Worm (Caenorhabditis elegans): ENCODE results near the gene kin-36.

The kin-36 gene

ce11 chrIV:4720522-4720921, 41.7 kb downstream of the kin-36 start (continued):
- TF ChIP-seq dpl-1 (GFP tag; optimal IDR thresholded peaks at IDR 0.05) (peak; percentile 10), ctbp-1 (GFP tag; IDR thresholded peaks at IDR 0.05) (peak; percentile 96), madf-9 (GFP tag; conservative IDR thresholded peaks at IDR 0.05) (peak; percentile 95), set-16 (GFP tag; IDR thresholded peaks at IDR 0.05) (peak; percentile 52; the same call in 1 of the 2 replicates), D1046.2 (GFP tag; IDR thresholded peaks at IDR 0.05) (peak; percentile 96), arid-1 (GFP tag; conservative IDR thresholded peaks at IDR 0.05) (peak; percentile 90)

- peak; percentile 72 for TF ChIP-seq lin-38 (GFP tag; IDR thresholded peaks at IDR 0.05)
These were observed 42.4 kb downstream of the kin-36 start for ce11 chrIV:4721247-4721646.

ce11 chrIV:4723687-4724086, 44.9 kb downstream of the kin-36 start:
- TF ChIP-seq unc-130 (GFP tag; optimal IDR thresholded peaks at IDR 0.05) (no peak), sdz-12 (GFP tag; optimal IDR thresholded peaks at IDR 0.05) (no peak), unc-62 (GFP tag; optimal IDR thresholded peaks at IDR 0.05 in 1 of 2) (peak in 1 of 2 experiments; percentile 61), unc-62 (tag; optimal IDR thresholded peaks at IDR 0.05) (no peak), mxl-2 (GFP tag; conservative IDR thresholded peaks at IDR 0.05) (no peak), nhr-25 (tag; optimal IDR thresholded peaks at IDR 0.05; ENCODE audit: borderline replicate concordance, insufficient read depth) (no peak), zip-2 (tag; optimal IDR thresholded peaks at IDR 0.05) (no peak), spr-3 (GFP tag; optimal IDR thresholded peaks at IDR 0.05) (no peak), nhr-102 (tag; optimal IDR thresholded peaks at IDR 0.05) (no peak), nhr-42 (GFP tag; IDR thresholded peaks at IDR 0.05) (no peak)

- TF ChIP-seq Y75B8A.6 (GFP tag; IDR thresholded peaks at IDR 0.05) = no peak
- TF ChIP-seq fos-1 (tag; optimal IDR thresholded peaks at IDR 0.05) = no peak
- no peak for TF ChIP-seq ceh-32 (tag; optimal IDR thresholded peaks at IDR 0.05; ENCODE audit: poor library complexity)
- TF ChIP-seq egl-27 (tag; optimal IDR thresholded peaks at IDR 0.05) = no peak
- TF ChIP-seq lin-38 (GFP tag; IDR thresholded peaks at IDR 0.05) = no peak
- no peak for TF ChIP-seq dmd-6 (GFP tag; IDR thresholded peaks at IDR 0.05)
These were observed 45.7 kb downstream of the kin-36 start, which contains the start of gene K08F11.1 for ce11 chrIV:4724562-4724961. TSS of gene K08F11.1 (plus strand) at chrIV:4724862.

- TF ChIP-seq lsy-2 (tag; optimal IDR thresholded peaks at IDR 0.05) (peak; percentile 96 to 97), T20F7.1 (GFP tag; optimal IDR thresholded peaks at IDR 0.05) (peak; percentile 91), dpl-1 (GFP tag; optimal IDR thresholded peaks at IDR 0.05) (peak; percentile 67), zfp-3 (GFP tag; conservative IDR thresholded peaks at IDR 0.05) (peak; percentile 100), zfp-2 (tag; optimal IDR thresholded peaks at IDR 0.05) (peak; percentile 82), mxl-2 (GFP tag; conservative IDR thresholded peaks at IDR 0.05) (peak; percentile 95), set-16 (GFP tag; IDR thresholded peaks at IDR 0.05) (peak; percentile 58), spr-3 (GFP tag; optimal IDR thresholded peaks at IDR 0.05) (peak; percentile 68), jun-1 (tag; optimal IDR thresholded peaks at IDR 0.05) (peak; percentile 1), php-3 (GFP tag; IDR thresholded peaks at IDR 0.05) (peak; percentile 100), mdt-29 (GFP tag; IDR thresholded peaks at IDR 0.05) (peak; percentile 99), dve-1 (tag; optimal IDR thresholded peaks at IDR 0.05; ENCODE audit: insufficient read depth) (peak; percentile 62), Y105C5A.15 (GFP tag; IDR thresholded peaks at IDR 0.05) (peak; percentile 93; the same call in 1 of the 2 replicates), Y48G9A.11 (GFP tag; IDR thresholded peaks at IDR 0.05) (peak; percentile 96), dmd-6 (GFP tag; IDR thresholded peaks at IDR 0.05) (peak; percentile 100), F10B5.3 (tag; optimal IDR thresholded peaks at IDR 0.05) (peak; percentile 81), lin-38 (GFP tag; IDR thresholded peaks at IDR 0.05) (peak; percentile 100), nhr-102 (tag; optimal IDR thresholded peaks at IDR 0.05) (peak; percentile 96), daf-16 (GFP tag; optimal IDR thresholded peaks at IDR 0.05) (peak; percentile 22 to 30), daf-16 (tag; optimal IDR thresholded peaks at IDR 0.05) (peak; percentile 16), ZK546.5 (tag; optimal IDR thresholded peaks at IDR 0.05) (peak in 1 of 2 experiments; percentile 38), ceh-20 (GFP tag; IDR thresholded peaks at IDR 0.05) (peak; percentile 100), Y75B8A.6 (GFP tag; IDR thresholded peaks at IDR 0.05) (peak; percentile 100), daf-8 (GFP tag; IDR thresholded peaks at IDR 0.05) (peak; percentile 100), mep-1 (tag; optimal IDR thresholded peaks at IDR 0.05) (peak; percentile 68), mes-2 (tag; optimal IDR thresholded peaks at IDR 0.05; ENCODE audit: poor library complexity, severe bottlenecking) (peak; percentile 80), madf-9 (GFP tag; conservative IDR thresholded peaks at IDR 0.05) (peak; percentile 100), mdl-1 (tag; optimal IDR thresholded peaks at IDR 0.05) (peak in 1 of 2 experiments; percentile 23)
These were observed 46.7 kb downstream of the kin-36 start for ce11 chrIV:4725478-4725920.
